Fruit fly (Drosophila melanogaster) whole organism, embryonic: Measurements from ENCODE around the gene RluA-1.

Source experiments
- Ada2b ChIP-seq: fragments of 200-800 bp; sonication (Bioruptor generic); IDR thresholded peaks from 2 replicates; pipeline ENCODE4 v1.3.6; 2022; ENCODE audit warnings: missing biosample characterization, missing genetic modification characterization
- Adf1 ChIP-seq: fragments of 200-800 bp; sonication (Bioruptor generic); IDR thresholded peaks from 2 replicates; pipeline ENCODE4 v1.3.6; 2022; ENCODE audit warnings: missing biosample characterization, missing genetic modification characterization
- Atf-2 ChIP-seq: fragments of 200-800 bp; sonication (Bioruptor generic); optimal IDR thresholded peaks from 2 replicates; lab custom pipeline; 2016; ENCODE audit warnings: missing biosample characterization, missing genetic modification characterization
- B-H2 ChIP-seq: fragments of 200-800 bp; sonication (Bioruptor generic); optimal IDR thresholded peaks from 2 replicates; lab custom pipeline; 2018; ENCODE audit warnings: missing biosample characterization, mild to moderate bottlenecking, missing genetic modification characterization
- BEAF-32 ChIP-seq: fragments of 200-800 bp; sonication (Bioruptor generic); optimal IDR thresholded peaks from 3 replicates; lab custom pipeline; 2017; ENCODE audit warnings: missing biosample characterization, missing genetic modification characterization, mild to moderate bottlenecking, moderate library complexity, missing genetic modification reagents
- CG1024 ChIP-seq: fragments of 200-800 bp; sonication (Bioruptor generic); IDR thresholded peaks from 2 replicates; pipeline ENCODE4 v1.3.6; 2022; ENCODE audit warnings: missing biosample characterization, missing genetic modification characterization
- CG10462 ChIP-seq: fragments of 200-800 bp; sonication (Bioruptor generic); optimal IDR thresholded peaks from 2 replicates; lab custom pipeline; 2016; ENCODE audit warnings: missing biosample characterization, missing genetic modification characterization
- CG10654 ChIP-seq: fragments of 200-800 bp; sonication (Bioruptor generic); optimal IDR thresholded peaks from 2 replicates; lab custom pipeline; 2016; ENCODE audit warnings: missing biosample characterization, missing genetic modification characterization
- CG11085 ChIP-seq: fragments of 200-800 bp; sonication (Bioruptor generic); IDR thresholded peaks from 2 replicates; pipeline ENCODE4 v1.3.6; 2022; ENCODE audit warnings: missing biosample characterization, missing genetic modification characterization
- CG11247 ChIP-seq: fragments of 200-800 bp; sonication (Bioruptor generic); IDR thresholded peaks from 2 replicates; pipeline ENCODE4 v1.3.6; 2022; ENCODE audit warnings: missing biosample characterization, missing genetic modification characterization
- CG12942 ChIP-seq: fragments of 200-800 bp; sonication (Bioruptor generic); optimal IDR thresholded peaks from 3 replicates; lab custom pipeline; 2016; ENCODE audit warnings: missing biosample characterization, missing genetic modification characterization
- CG13775 ChIP-seq: fragments of 200-800 bp; sonication (Bioruptor generic); optimal IDR thresholded peaks from 3 replicates; lab custom pipeline; 2017; ENCODE audit warnings: missing biosample characterization, mild to moderate bottlenecking, missing genetic modification characterization
- CG15011 ChIP-seq: fragments of 200-800 bp; sonication (Bioruptor generic); optimal IDR thresholded peaks from 3 replicates; lab custom pipeline; 2018; ENCODE audit warnings: missing biosample characterization, mild to moderate bottlenecking, missing genetic modification characterization
- CG31224 ChIP-seq: fragments of 200-800 bp; sonication (Bioruptor generic); IDR thresholded peaks from 2 replicates; pipeline ENCODE4 v1.3.6; 2022; ENCODE audit warnings: missing biosample characterization, missing genetic modification characterization
- CG42726 ChIP-seq: fragments of 200-800 bp; sonication (Bioruptor generic); IDR thresholded peaks from 2 replicates; pipeline ENCODE4 v1.3.6; 2022; ENCODE audit warnings: missing biosample characterization, missing genetic modification characterization; ENCODE audit not compliant: partially characterized antibody
- CG6683 ChIP-seq: fragments of 200-800 bp; sonication (Bioruptor generic); optimal IDR thresholded peaks from 2 replicates; lab custom pipeline; 2017; ENCODE audit warnings: missing biosample characterization, mild to moderate bottlenecking, missing genetic modification characterization, missing genetic modification reagents
- CG8089 ChIP-seq: fragments of 200-800 bp; sonication (Bioruptor generic); optimal IDR thresholded peaks from 3 replicates; lab custom pipeline; 2016; ENCODE audit warnings: missing biosample characterization, missing genetic modification characterization
- D19A ChIP-seq: fragments of 200-800 bp; optimal IDR thresholded peaks from 3 replicates; lab custom pipeline; 2019; ENCODE audit warnings: missing biosample characterization, mild to moderate bottlenecking, missing genetic modification characterization, moderate library complexity
- Elba2 ChIP-seq: fragments of 200-800 bp; sonication (Bioruptor generic); optimal IDR thresholded peaks from 3 replicates; lab custom pipeline; 2016; ENCODE audit warnings: missing biosample characterization, missing genetic modification characterization
- HLH54F ChIP-seq: fragments of 200-800 bp; sonication (Bioruptor generic); optimal IDR thresholded peaks from 3 replicates; lab custom pipeline; 2016; ENCODE audit warnings: missing biosample characterization, missing genetic modification characterization
- Hsf ChIP-seq: fragments of 200-800 bp; sonication (Bioruptor generic); optimal IDR thresholded peaks from 3 replicates; lab custom pipeline; 2016; ENCODE audit warnings: missing biosample characterization, missing genetic modification characterization
- Jarid2 ChIP-seq: fragments of 200-800 bp; sonication (Bioruptor generic); optimal IDR thresholded peaks from 3 replicates; lab custom pipeline; 2017; ENCODE audit warnings: mild to moderate bottlenecking, missing biosample characterization, missing genetic modification reagents, missing genetic modification characterization
- Mad ChIP-seq: fragments of 200-800 bp; sonication (Bioruptor generic); optimal IDR thresholded peaks from 2 replicates; lab custom pipeline; 2016; ENCODE audit warnings: missing biosample characterization, missing genetic modification characterization
- Mrtf ChIP-seq: fragments of 200-800 bp; sonication (Bioruptor generic); IDR thresholded peaks from 3 replicates; pipeline ENCODE4 v1.3.6; 2022; ENCODE audit warnings: missing biosample characterization, missing genetic modification characterization
- Nf-YC ChIP-seq: fragments of 200-800 bp; optimal IDR thresholded peaks from 3 replicates; lab custom pipeline; 2019; ENCODE audit warnings: missing biosample characterization, mild to moderate bottlenecking, missing genetic modification characterization, moderate library complexity
- Rx ChIP-seq: fragments of 200-800 bp; sonication (Bioruptor generic); IDR thresholded peaks from 2 replicates; pipeline ENCODE4 v1.3.6; 2022; ENCODE audit warnings: missing biosample characterization, missing genetic modification characterization
- Taf1 ChIP-seq: fragments of 200-800 bp; sonication (Bioruptor generic); IDR thresholded peaks from 2 replicates; pipeline ENCODE4 v1.3.6; 2022; ENCODE audit warnings: missing biosample characterization, missing genetic modification characterization
- Tbp ChIP-seq: fragments of >200 bp; optimal IDR thresholded peaks from 2 replicates; lab custom pipeline; 2018; ENCODE audit warnings: missing biosample characterization, missing genetic modification characterization
- az2 ChIP-seq: fragments of 200-800 bp; sonication (Bioruptor generic); optimal IDR thresholded peaks from 3 replicates; lab custom pipeline; 2016; ENCODE audit warnings: missing biosample characterization, missing genetic modification characterization
- dan ChIP-seq: fragments of 200-800 bp; sonication (Bioruptor generic); IDR thresholded peaks from 2 replicates; pipeline ENCODE4 v1.3.6; 2022; ENCODE audit warnings: missing biosample characterization, missing genetic modification characterization
- dmrt11E ChIP-seq: fragments of 200-800 bp; sonication (Bioruptor generic); optimal IDR thresholded peaks from 3 replicates; lab custom pipeline; 2018; ENCODE audit warnings: missing biosample characterization, mild to moderate bottlenecking, missing genetic modification characterization, moderate library complexity
- fru ChIP-seq: fragments of >200 bp; optimal IDR thresholded peaks from 2 replicates; lab custom pipeline; 2017
- fu2 ChIP-seq: fragments of 200-800 bp; sonication (Bioruptor generic); optimal IDR thresholded peaks from 2 replicates; lab custom pipeline; 2016; ENCODE audit warnings: missing biosample characterization, missing genetic modification characterization
- hbn ChIP-seq: fragments of 200-800 bp; sonication (Bioruptor generic); IDR thresholded peaks from 2 replicates; pipeline ENCODE4 v1.3.6; 2022; ENCODE audit warnings: missing biosample characterization, missing genetic modification characterization; ENCODE audit not compliant: partially characterized antibody
- jing ChIP-seq: fragments of 200-800 bp; sonication (Bioruptor generic); optimal IDR thresholded peaks from 2 replicates; lab custom pipeline; 2018; ENCODE audit warnings: missing biosample characterization, mild to moderate bottlenecking, missing genetic modification characterization
- mld ChIP-seq: fragments of 200-800 bp; sonication (Bioruptor generic); IDR thresholded peaks from 3 replicates; pipeline ENCODE4 v1.3.6; 2022; ENCODE audit warnings: missing biosample characterization, missing genetic modification characterization; ENCODE audit not compliant: partially characterized antibody
- ranshi ChIP-seq: fragments of 200-800 bp; sonication (Bioruptor generic); IDR thresholded peaks from 2 replicates; pipeline ENCODE4 v1.3.6; 2022; ENCODE audit warnings: missing biosample characterization, missing genetic modification characterization
- sens-2 ChIP-seq: fragments of 200-800 bp; sonication (Bioruptor generic); IDR thresholded peaks from 2 replicates; pipeline ENCODE4 v1.3.6; 2022; ENCODE audit warnings: missing biosample characterization, missing genetic modification characterization
- sima ChIP-seq: fragments of 200-800 bp; sonication (Bioruptor generic); optimal IDR thresholded peaks from 2 replicates; lab custom pipeline; 2016; ENCODE audit warnings: missing biosample characterization, missing genetic modification characterization
- so ChIP-seq: fragments of 200-800 bp; sonication (Bioruptor generic); IDR thresholded peaks from 3 replicates; pipeline ENCODE4 v1.3.6; 2022; ENCODE audit warnings: missing biosample characterization, missing genetic modification characterization
- ssp ChIP-seq: fragments of 200-800 bp; sonication (Bioruptor generic); IDR thresholded peaks from 2 replicates; pipeline ENCODE4 v1.3.6; 2022; ENCODE audit warnings: missing biosample characterization, missing genetic modification characterization
- wdn ChIP-seq: fragments of 200-800 bp; sonication (Bioruptor generic); IDR thresholded peaks from 2 replicates; pipeline ENCODE4 v1.3.6; 2022; ENCODE audit warnings: missing biosample characterization, missing genetic modification characterization
- yki ChIP-seq: fragments of >200 bp; optimal IDR thresholded peaks from 3 replicates; lab custom pipeline; 2018
- zfh1 ChIP-seq: fragments of 200-800 bp; sonication (Bioruptor generic); IDR thresholded peaks from 3 replicates; pipeline ENCODE4 v1.3.6; 2022; ENCODE audit warnings: missing biosample characterization, missing genetic modification characterization

Gene RluA-1

dm6 chr2L:10430802-10431476 is 43.2 kb downstream of the RluA-1 start, which contains the start of the genes Bug22 and TfIIB (continued):
- TF ChIP-seq Taf1 (GFP tag; lab: Robert Waterston, UW) (peak; percentile 50; the same call in 1 of the 2 replicates), Hsf (GFP tag; lab: Kevin White, UChicago) (peak; percentile 74), CG13775 (GFP tag; lab: Kevin White, UChicago) (peak; percentile 77), D19A (tag; lab: Kevin White, UChicago) (no peak), Atf-2 (GFP tag; lab: Kevin White, UChicago) (peak; percentile 53), wdn (GFP tag; lab: Robert Waterston, UW) (peak; percentile 39; the same call in 1 of the 2 replicates), Mrtf (GFP tag; lab: Robert Waterston, UW) (no peak; the same call in 2 of the 3 replicates), fu2 (peak; percentile 34), CG11247 (GFP tag; lab: Robert Waterston, UW) (peak; percentile 58; the same call in 1 of the 2 replicates), HLH54F (GFP tag; lab: Kevin White, UChicago) (peak; percentile 83), fru (no peak), so (no peak), CG10654 (GFP tag; lab: Kevin White, UChicago) (peak; percentile 50), jing (GFP tag; lab: Kevin White, UChicago) (no peak), CG11085 (GFP tag; lab: Robert Waterston, UW) (0 out of 2 replicates have a peak, but pooled peaks have one; percentile 44), CG15011 (GFP tag; lab: Kevin White, UChicago) (no peak), CG10462 (peak; percentile 37), az2 (GFP tag; lab: Kevin White, UChicago) (peak; percentile 76), Nf-YC (tag; lab: Kevin White, UChicago) (peak; percentile 75), CG6683 (GFP tag; lab: Kevin White, UChicago) (no peak), ssp (GFP tag; lab: Robert Waterston, UW) (peak; percentile 57), Adf1 (peak; percentile 30; the same call in 1 of the 2 replicates), CG31224 (GFP tag; lab: Robert Waterston, UW) (peak; percentile 38; the same call in 1 of the 2 replicates), Tbp (GFP tag; lab: Kevin White, UChicago) (no peak), sima (GFP tag; lab: Kevin White, UChicago) (no peak), zfh1 (GFP tag; lab: Robert Waterston, UW) (peak; percentile 78), hbn (no peak), Mad (GFP tag; lab: Kevin White, UChicago) (peak; percentile 71), dan (GFP tag; lab: Robert Waterston, UW) (no peak), Ada2b (GFP tag; lab: Robert Waterston, UW) (peak; percentile 60), sens-2 (GFP tag; lab: Robert Waterston, UW) (no peak), B-H2 (GFP tag; lab: Kevin White, UChicago) (peak; percentile 76), CG1024 (GFP tag; lab: Robert Waterston, UW) (peak; percentile 73), CG42726 (GFP tag; lab: Robert Waterston, UW) (no peak), mld (GFP tag; lab: Robert Waterston, UW) (no peak), Rx (peak; percentile 40), Elba2 (peak; percentile 87), ranshi (GFP tag; lab: Robert Waterston, UW) (0 out of 2 replicates have a peak, but pooled peaks have one; percentile 64), CG8089 (GFP tag; lab: Kevin White, UChicago) (peak; percentile 27), BEAF-32 (GFP tag; lab: Kevin White, UChicago) (peak; percentile 47), Jarid2 (GFP tag; lab: Kevin White, UChicago) (no peak), CG12942 (GFP tag; lab: Kevin White, UChicago) (peak; percentile 71), yki (no peak), dmrt11E (tag; lab: Kevin White, UChicago) (peak; percentile 59)
